Fruit fly (Drosophila melanogaster) whole organism, wandering third instar larva: ENCODE data around the gene tctn.
A peak's percentile ranks its signal among the peaks of the same experiment; 100 is the strongest.

Experiments used
- Hr78 ChIP-seq: fragments of >200 bp; optimal IDR thresholded peaks from 2 replicates; lab custom pipeline; 2017; ENCODE audit warnings: missing biosample characterization, missing genetic modification characterization
- br ChIP-seq: fragments of 200-800 bp; sonication (Bioruptor generic); optimal IDR thresholded peaks from 2 replicates; lab custom pipeline; 2016; ENCODE audit warnings: missing biosample characterization, missing genetic modification characterization
- h ChIP-seq: fragments of 200-800 bp; sonication (Bioruptor generic); optimal IDR thresholded peaks from 3 replicates; lab custom pipeline; 2016; ENCODE audit warnings: missing biosample characterization, mild to moderate bottlenecking, missing genetic modification characterization
- pan ChIP-seq: fragments of >200 bp; optimal IDR thresholded peaks from 2 replicates; lab custom pipeline; 2017
- psq ChIP-seq: fragments of 200-800 bp; sonication (Bioruptor generic); optimal IDR thresholded peaks from 3 replicates; lab custom pipeline; 2017; ENCODE audit warnings: missing biosample characterization, mild to moderate bottlenecking, missing genetic modification characterization, moderate library complexity

DNA sequence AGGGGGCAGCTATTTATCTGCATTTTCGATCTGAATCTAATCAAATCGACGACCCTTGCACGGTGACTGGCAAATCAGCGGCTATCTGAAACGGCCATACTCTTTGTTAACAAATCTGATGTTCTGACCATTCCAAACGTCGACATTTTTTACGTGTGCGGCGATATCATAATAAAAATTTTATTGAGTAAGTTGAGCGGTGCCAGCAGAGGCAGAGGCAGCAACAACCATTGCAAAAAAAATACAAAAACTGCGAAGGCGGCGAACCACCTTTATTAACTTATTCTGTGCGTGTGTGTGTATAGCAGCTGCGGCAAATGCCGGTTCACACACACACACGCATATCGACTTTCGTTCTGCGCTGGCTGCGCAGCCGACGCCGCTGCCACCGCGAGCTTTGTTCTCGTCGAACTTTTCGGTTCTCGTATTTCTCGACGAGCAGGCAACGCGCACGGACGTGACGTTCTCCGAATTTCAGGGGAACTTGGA is 48.2 kb downstream of the tctn start, which contains the start of gene Kr-h1:
- TF ChIP-seq pan (lab: Kevin White, UChicago) (no peak), psq (GFP tag; lab: Kevin White, UChicago) (no peak), br (GFP tag; lab: Kevin White, UChicago) (peak; percentile 26), h (peak; percentile 58), Hr78 (GFP tag; lab: Kevin White, UChicago) (no peak)
